Fruit fly (Drosophila melanogaster) whole organism, embryonic: ENCODE measurements around the gene da.

Experiments used
- Atf6 ChIP-seq: fragments of 200-800 bp; sonication (Bioruptor generic); IDR thresholded peaks from 2 replicates; pipeline ENCODE4 v1.3.6; 2022; ENCODE audit warnings: missing biosample characterization, missing genetic modification characterization
- B-H1 ChIP-seq: fragments of 200-800 bp; sonication (Bioruptor generic); IDR thresholded peaks from 3 replicates; pipeline ENCODE4 v1.3.6; 2022; ENCODE audit warnings: missing biosample characterization, missing genetic modification characterization
- Blimp-1 ChIP-seq: fragments of 200-800 bp; sonication (Bioruptor generic); optimal IDR thresholded peaks from 3 replicates; lab custom pipeline; 2018; ENCODE audit warnings: missing biosample characterization, missing genetic modification characterization, mild to moderate bottlenecking, moderate library complexity, missing genetic modification reagents
- CG11504 ChIP-seq: fragments of 200-800 bp; sonication (Bioruptor generic); optimal IDR thresholded peaks from 3 replicates; lab custom pipeline; 2019; ENCODE audit warnings: missing biosample characterization, mild to moderate bottlenecking, missing genetic modification characterization, moderate library complexity
- CG12659 ChIP-seq: fragments of 200-800 bp; sonication (Bioruptor generic); optimal IDR thresholded peaks from 3 replicates; lab custom pipeline; 2017; ENCODE audit warnings: mild to moderate bottlenecking, missing biosample characterization, missing genetic modification reagents, missing genetic modification characterization
- CG12744 ChIP-seq: fragments of 200-800 bp; sonication (Bioruptor generic); optimal IDR thresholded peaks from 2 replicates; lab custom pipeline; 2016; ENCODE audit warnings: missing biosample characterization, missing genetic modification characterization
- CG13123 ChIP-seq: fragments of 200-800 bp; sonication (Bioruptor generic); optimal IDR thresholded peaks from 2 replicates; lab custom pipeline; 2016; ENCODE audit warnings: missing biosample characterization, missing genetic modification characterization
- CG14667 ChIP-seq: fragments of 200-800 bp; sonication (Bioruptor generic); IDR thresholded peaks from 2 replicates; pipeline ENCODE4 v1.3.6; 2022; ENCODE audit warnings: missing biosample characterization, missing genetic modification characterization
- CG16779 ChIP-seq: fragments of 200-800 bp; sonication (Bioruptor generic); IDR thresholded peaks from 2 replicates; pipeline ENCODE4 v1.3.6; 2022; ENCODE audit warnings: missing biosample characterization, missing genetic modification characterization
- CG17385 ChIP-seq: fragments of 200-800 bp; sonication (Bioruptor generic); optimal IDR thresholded peaks from 3 replicates; lab custom pipeline; 2018; ENCODE audit warnings: missing biosample characterization, mild to moderate bottlenecking, missing genetic modification characterization
- CG18011 ChIP-seq: fragments of 200-800 bp; sonication (Bioruptor generic); optimal IDR thresholded peaks from 2 replicates; lab custom pipeline; 2017; ENCODE audit warnings: missing biosample characterization, missing genetic modification characterization, mild to moderate bottlenecking, moderate library complexity, missing genotype
- CG2889 ChIP-seq: fragments of 200-800 bp; sonication (Bioruptor generic); IDR thresholded peaks from 3 replicates; pipeline ENCODE4 v1.3.6; 2022; ENCODE audit warnings: missing biosample characterization, missing genetic modification characterization
- CG32772 ChIP-seq: fragments of 200-800 bp; sonication (Bioruptor generic); IDR thresholded peaks from 2 replicates; pipeline ENCODE4 v1.3.6; 2022; ENCODE audit warnings: missing biosample characterization, missing genetic modification characterization
- CG3407 ChIP-seq: fragments of 200-800 bp; sonication (Bioruptor generic); optimal IDR thresholded peaks from 2 replicates; lab custom pipeline; 2018; ENCODE audit warnings: missing biosample characterization, mild to moderate bottlenecking, missing genetic modification characterization
- CG6175 ChIP-seq: fragments of 200-800 bp; sonication (Bioruptor generic); IDR thresholded peaks from 3 replicates; pipeline ENCODE4 v1.3.6; 2022; ENCODE audit warnings: missing biosample characterization, missing genetic modification characterization
- CG6765 ChIP-seq: fragments of 200-800 bp; sonication (Bioruptor generic); optimal IDR thresholded peaks from 3 replicates; lab custom pipeline; 2017; ENCODE audit warnings: missing biosample characterization, mild to moderate bottlenecking, missing genetic modification characterization
- CG6791 ChIP-seq: fragments of 200-800 bp; sonication (Bioruptor generic); IDR thresholded peaks from 3 replicates; pipeline ENCODE4 v1.3.6; 2022; ENCODE audit warnings: missing biosample characterization, missing genetic modification characterization; ENCODE audit not compliant: partially characterized antibody
- CG7987 ChIP-seq: fragments of 200-800 bp; sonication (Bioruptor generic); optimal IDR thresholded peaks from 2 replicates; lab custom pipeline; 2018; ENCODE audit warnings: missing biosample characterization, mild to moderate bottlenecking, missing genetic modification characterization, moderate library complexity
- CG8388 ChIP-seq: fragments of 200-800 bp; sonication (Bioruptor generic); optimal IDR thresholded peaks from 2 replicates; lab custom pipeline; 2019; ENCODE audit warnings: missing biosample characterization, mild to moderate bottlenecking, missing genetic modification characterization, moderate library complexity
- CG8765 ChIP-seq: fragments of 200-800 bp; sonication (Bioruptor generic); IDR thresholded peaks from 2 replicates; pipeline ENCODE4 v1.3.6; 2022; ENCODE audit warnings: missing biosample characterization, missing genetic modification characterization
- CG8924 ChIP-seq: fragments of 200-800 bp; optimal IDR thresholded peaks from 3 replicates; lab custom pipeline; 2019; ENCODE audit warnings: missing biosample characterization, mild to moderate bottlenecking, missing genetic modification characterization, moderate library complexity
- Camta ChIP-seq: fragments of 200-800 bp; sonication (Bioruptor generic); optimal IDR thresholded peaks from 2 replicates; lab custom pipeline; 2016; ENCODE audit warnings: missing biosample characterization, missing genetic modification characterization
- Dbx ChIP-seq: fragments of 200-800 bp; sonication (Bioruptor generic); IDR thresholded peaks from 3 replicates; pipeline ENCODE4 v1.3.6; 2022; ENCODE audit warnings: missing biosample characterization, missing genetic modification characterization
- Deaf1 ChIP-seq: fragments of 200-800 bp; optimal IDR thresholded peaks from 3 replicates; lab custom pipeline; 2019; ENCODE audit warnings: missing biosample characterization, mild to moderate bottlenecking, missing genetic modification characterization, moderate library complexity
- Dp ChIP-seq: fragments of 200-800 bp; sonication (Bioruptor generic); optimal IDR thresholded peaks from 2 replicates; lab custom pipeline; 2018; ENCODE audit warnings: missing biosample characterization, mild to moderate bottlenecking, missing genetic modification characterization, moderate library complexity
- GATAe ChIP-seq: fragments of 200-800 bp; sonication (Bioruptor generic); conservative IDR thresholded peaks from 2 replicates; pipeline ENCODE4 v1.3.6; 2022; ENCODE audit warnings: missing biosample characterization, missing genetic modification characterization
- H15 ChIP-seq: fragments of 200-800 bp; sonication (Bioruptor generic); IDR thresholded peaks from 3 replicates; pipeline ENCODE4 v1.3.6; 2022; ENCODE audit warnings: missing biosample characterization, missing genetic modification characterization
- HmgZ ChIP-seq: fragments of 200-800 bp; sonication (Bioruptor generic); optimal IDR thresholded peaks from 2 replicates; lab custom pipeline; 2018; ENCODE audit warnings: missing biosample characterization, mild to moderate bottlenecking, missing genetic modification characterization
- MTF-1 ChIP-seq: fragments of 200-800 bp; sonication (Bioruptor generic); optimal IDR thresholded peaks from 2 replicates; lab custom pipeline; 2018; ENCODE audit warnings: missing biosample characterization, mild to moderate bottlenecking, missing genetic modification characterization, borderline replicate concordance
- Mrtf ChIP-seq: fragments of 200-800 bp; sonication (Bioruptor generic); IDR thresholded peaks from 3 replicates; pipeline ENCODE4 v1.3.6; 2022; ENCODE audit warnings: missing biosample characterization, missing genetic modification characterization
- NK7.1 ChIP-seq: fragments of 200-800 bp; sonication (Bioruptor generic); optimal IDR thresholded peaks from 3 replicates; lab custom pipeline; 2016; ENCODE audit warnings: missing biosample characterization, missing genetic modification characterization
- Optix ChIP-seq: fragments of 200-800 bp; sonication (Bioruptor generic); IDR thresholded peaks from 3 replicates; pipeline ENCODE4 v1.3.6; 2022; ENCODE audit warnings: missing biosample characterization, missing genetic modification characterization
- Trl ChIP-seq, 3 experiments: fragments of >200 bp in 2 of 3; fragments of 200-800 bp in 1 of 3; sonication (Bioruptor generic) in 1 of 3; optimal IDR thresholded peaks; 2 replicates in 1 of 3; 3 replicates in 2 of 3; lab custom pipeline; 2016 to 2017; ENCODE audit warnings: missing biosample characterization in 1 of 3, missing genetic modification characterization in 1 of 3
- aop ChIP-seq: fragments of 200-800 bp; sonication (Bioruptor generic); IDR thresholded peaks from 2 replicates; pipeline ENCODE4 v1.3.6; 2022; ENCODE audit warnings: missing biosample characterization, missing genetic modification characterization
- croc ChIP-seq: fragments of 200-800 bp; sonication (Bioruptor generic); conservative IDR thresholded peaks from 3 replicates; pipeline ENCODE4 v1.3.6; 2022; ENCODE audit warnings: missing biosample characterization, missing genetic modification characterization
- cwo ChIP-seq: fragments of 200-800 bp; sonication (Bioruptor generic); optimal IDR thresholded peaks from 3 replicates; lab custom pipeline; 2017; ENCODE audit warnings: missing biosample characterization, missing genetic modification characterization, mild to moderate bottlenecking, moderate library complexity, missing genetic modification reagents
- dati ChIP-seq: fragments of 200-800 bp; sonication (Bioruptor generic); IDR thresholded peaks from 2 replicates; pipeline ENCODE4 v1.3.6; 2022; ENCODE audit warnings: missing biosample characterization, missing genetic modification characterization
- gcm ChIP-seq: fragments of 200-800 bp; sonication (Bioruptor generic); optimal IDR thresholded peaks from 2 replicates; lab custom pipeline; 2019; ENCODE audit warnings: missing biosample characterization, mild to moderate bottlenecking, missing genetic modification characterization, moderate library complexity
- h ChIP-seq: fragments of >200 bp; optimal IDR thresholded peaks from 2 replicates; lab custom pipeline; 2017
- lola ChIP-seq, 3 experiments: fragments of >200 bp in 2 of 3; fragments of 200-800 bp in 1 of 3; sonication (Bioruptor generic) in 1 of 3; optimal IDR thresholded peaks; 2 replicates each; lab custom pipeline; 2017 to 2019; ENCODE audit warnings: missing biosample characterization in 3 of 3, missing genetic modification characterization in 3 of 3, mild to moderate bottlenecking in 1 of 3, moderate library complexity in 1 of 3
- lov ChIP-seq, 2 experiments: fragments of 200-800 bp in 1 of 2; fragments of >200 bp in 1 of 2; sonication (Bioruptor generic) in 1 of 2; IDR thresholded peaks in 1 of 2; optimal IDR thresholded peaks in 1 of 2; 2 replicates in 1 of 2; 3 replicates in 1 of 2; pipeline versions ENCODE4 v1.3.6 to Lab custom; 2017 to 2022; ENCODE audit warnings: missing biosample characterization in 1 of 2, missing genetic modification characterization in 1 of 2
- luna ChIP-seq: fragments of 200-800 bp; sonication (Bioruptor generic); optimal IDR thresholded peaks from 2 replicates; lab custom pipeline; 2016; ENCODE audit warnings: missing biosample characterization, missing genetic modification characterization
- maf-S ChIP-seq: fragments of 200-800 bp; sonication (Bioruptor generic); optimal IDR thresholded peaks from 2 replicates; lab custom pipeline; 2016; ENCODE audit warnings: missing biosample characterization, missing genetic modification characterization
- nom ChIP-seq: fragments of 200-800 bp; sonication (Bioruptor generic); optimal IDR thresholded peaks from 2 replicates; lab custom pipeline; 2017; ENCODE audit warnings: missing biosample characterization, missing genetic modification characterization, mild to moderate bottlenecking, moderate library complexity, missing genetic modification reagents
- pb ChIP-seq: fragments of 200-800 bp; sonication (Bioruptor generic); optimal IDR thresholded peaks from 3 replicates; lab custom pipeline; 2016; ENCODE audit warnings: missing biosample characterization, missing genetic modification characterization
- scrt ChIP-seq: fragments of 200-800 bp; sonication (Bioruptor generic); optimal IDR thresholded peaks from 2 replicates; lab custom pipeline; 2018; ENCODE audit warnings: missing biosample characterization, mild to moderate bottlenecking, missing genetic modification characterization, moderate library complexity
- sens-2 ChIP-seq: fragments of 200-800 bp; sonication (Bioruptor generic); IDR thresholded peaks from 2 replicates; pipeline ENCODE4 v1.3.6; 2022; ENCODE audit warnings: missing biosample characterization, missing genetic modification characterization
- unpg ChIP-seq: fragments of 200-800 bp; sonication (Bioruptor generic); optimal IDR thresholded peaks from 3 replicates; lab custom pipeline; 2018; ENCODE audit warnings: missing biosample characterization, mild to moderate bottlenecking, missing genetic modification characterization, moderate library complexity
- zf30C ChIP-seq: fragments of 200-800 bp; sonication (Bioruptor generic); optimal IDR thresholded peaks from 3 replicates; lab custom pipeline; 2018; ENCODE audit warnings: missing biosample characterization, mild to moderate bottlenecking, missing genetic modification characterization

Gene da

dm6 chr2L:10442048-10442790, 54.3 kb downstream of the da start, which contains the start of gene loh (continued):
- TF ChIP-seq CG18011 (GFP tag; lab: Kevin White, UChicago) (no peak), Camta (no peak), CG13123 (GFP tag; lab: Kevin White, UChicago) (no peak), CG6175 (no peak), gcm (GFP tag; lab: Kevin White, UChicago) (no peak), Trl (optimal IDR thresholded peaks at IDR 0.05; lab: Kevin White, UChicago) (no peak), Trl (GFP tag; optimal IDR thresholded peaks at IDR 0.05; lab: Kevin White, UChicago) (no peak), CG6765 (peak; percentile 23), H15 (GFP tag; lab: Robert Waterston, UW) (no peak), pb (GFP tag; lab: Kevin White, UChicago) (no peak), GATAe (GFP tag; lab: Robert Waterston, UW) (no peak), luna (GFP tag; lab: Kevin White, UChicago) (no peak), lola (GFP tag; optimal IDR thresholded peaks at IDR 0.05; lab: Kevin White, UChicago) (peak in 1 of 3 experiments; percentile 79), CG12659 (peak; percentile 63), scrt (GFP tag; lab: Kevin White, UChicago) (no peak), nom (no peak), CG12744 (GFP tag; lab: Kevin White, UChicago) (no peak), cwo (no peak), CG14667 (GFP tag; lab: Robert Waterston, UW) (no peak; the same call in 1 of the 2 replicates), sens-2 (GFP tag; lab: Robert Waterston, UW) (no peak), unpg (peak; percentile 42), MTF-1 (no peak), CG3407 (GFP tag; lab: Kevin White, UChicago) (peak; percentile 40), CG6791 (no peak), Optix (no peak), Blimp-1 (GFP tag; lab: Kevin White, UChicago) (no peak), Mrtf (GFP tag; lab: Robert Waterston, UW) (no peak), CG32772 (GFP tag; lab: Robert Waterston, UW) (no peak; the same call in 1 of the 2 replicates), CG8388 (GFP tag; lab: Kevin White, UChicago) (peak; percentile 51), h (lab: Kevin White, UChicago) (no peak), B-H1 (GFP tag; lab: Robert Waterston, UW) (no peak), Atf6 (GFP tag; lab: Robert Waterston, UW) (no peak), Dbx (GFP tag; lab: Robert Waterston, UW) (no peak), CG8924 (tag; lab: Kevin White, UChicago) (peak; percentile 77), Dp (GFP tag; lab: Kevin White, UChicago) (no peak), CG2889 (GFP tag; lab: Robert Waterston, UW) (no peak), zf30C (GFP tag; lab: Kevin White, UChicago) (no peak), croc (peak; percentile 33; the same call in 2 of the 3 replicates), HmgZ (tag; lab: Kevin White, UChicago) (no peak), lov (optimal IDR thresholded peaks at IDR 0.05; lab: Kevin White, UChicago) (no peak), lov (GFP tag; IDR thresholded peaks at IDR 0.05; lab: Robert Waterston, UW) (0 out of 3 replicates have a peak, but pooled peaks have one; percentile 15), Deaf1 (tag; lab: Kevin White, UChicago) (no peak), aop (GFP tag; lab: Robert Waterston, UW) (no peak), CG17385 (GFP tag; lab: Kevin White, UChicago) (peak; percentile 65), maf-S (GFP tag; lab: Kevin White, UChicago) (no peak), CG16779 (GFP tag; lab: Robert Waterston, UW) (no peak), NK7.1 (GFP tag; lab: Kevin White, UChicago) (no peak), dati (GFP tag; lab: Robert Waterston, UW) (no peak), CG7987 (GFP tag; lab: Kevin White, UChicago) (no peak), CG8765 (GFP tag; lab: Robert Waterston, UW) (no peak), CG11504 (tag; lab: Kevin White, UChicago) (no peak)
